Fruit fly (Drosophila melanogaster) whole organism, embryonic: ENCODE measurements around the gene CG4025.

Experiments used
- Antp ChIP-seq: fragments of 200-800 bp; sonication (Bioruptor generic); optimal IDR thresholded peaks from 3 replicates; lab custom pipeline; 2016; ENCODE audit warnings: missing biosample characterization, missing genetic modification characterization
- CG10267 ChIP-seq: fragments of 200-800 bp; sonication (Bioruptor generic); optimal IDR thresholded peaks from 2 replicates; lab custom pipeline; 2018; ENCODE audit warnings: missing biosample characterization, mild to moderate bottlenecking, missing genetic modification characterization, moderate library complexity
- CG11504 ChIP-seq: fragments of 200-800 bp; sonication (Bioruptor generic); optimal IDR thresholded peaks from 3 replicates; lab custom pipeline; 2019; ENCODE audit warnings: missing biosample characterization, mild to moderate bottlenecking, missing genetic modification characterization, moderate library complexity
- CG12236 ChIP-seq: fragments of 200-800 bp; sonication (Bioruptor generic); optimal IDR thresholded peaks from 2 replicates; lab custom pipeline; 2016; ENCODE audit warnings: missing biosample characterization, missing genetic modification characterization
- CG12391 ChIP-seq: fragments of 200-800 bp; sonication (Bioruptor generic); optimal IDR thresholded peaks from 3 replicates; lab custom pipeline; 2018; ENCODE audit warnings: missing biosample characterization, mild to moderate bottlenecking, missing genetic modification characterization, moderate library complexity
- CG13287 ChIP-seq: fragments of 200-800 bp; sonication (Bioruptor generic); IDR thresholded peaks from 2 replicates; pipeline ENCODE4 v1.3.6; 2022; ENCODE audit warnings: missing biosample characterization, missing genetic modification characterization; ENCODE audit not compliant: partially characterized antibody
- CG13424 ChIP-seq: fragments of 200-800 bp; sonication (Bioruptor generic); optimal IDR thresholded peaks from 2 replicates; lab custom pipeline; 2019; ENCODE audit warnings: missing biosample characterization, mild to moderate bottlenecking, missing genetic modification characterization, moderate library complexity
- CG13775 ChIP-seq: fragments of 200-800 bp; sonication (Bioruptor generic); optimal IDR thresholded peaks from 3 replicates; lab custom pipeline; 2017; ENCODE audit warnings: missing biosample characterization, mild to moderate bottlenecking, missing genetic modification characterization
- CG15269 ChIP-seq: fragments of 200-800 bp; sonication (Bioruptor generic); optimal IDR thresholded peaks from 2 replicates; lab custom pipeline; 2018; ENCODE audit warnings: missing biosample characterization, mild to moderate bottlenecking, missing genetic modification characterization, moderate library complexity
- CG1529 ChIP-seq: fragments of 200-800 bp; sonication (Bioruptor generic); optimal IDR thresholded peaks from 3 replicates; lab custom pipeline; 2018; ENCODE audit warnings: missing biosample characterization, missing genetic modification characterization
- CG15514 ChIP-seq: fragments of 200-800 bp; sonication (Bioruptor generic); optimal IDR thresholded peaks from 3 replicates; lab custom pipeline; 2017; ENCODE audit warnings: missing biosample characterization, missing genetic modification characterization, mild to moderate bottlenecking, moderate library complexity, missing genetic modification reagents
- CG17385 ChIP-seq: fragments of 200-800 bp; sonication (Bioruptor generic); optimal IDR thresholded peaks from 3 replicates; lab custom pipeline; 2018; ENCODE audit warnings: missing biosample characterization, mild to moderate bottlenecking, missing genetic modification characterization
- CG18262 ChIP-seq: fragments of 200-800 bp; optimal IDR thresholded peaks from 3 replicates; lab custom pipeline; 2019; ENCODE audit warnings: missing biosample characterization, mild to moderate bottlenecking, missing genetic modification characterization, moderate library complexity
- CG2116 ChIP-seq: fragments of 200-800 bp; sonication (Bioruptor generic); optimal IDR thresholded peaks from 3 replicates; lab custom pipeline; 2018; ENCODE audit warnings: missing biosample characterization, mild to moderate bottlenecking, missing genetic modification characterization
- CG2678 ChIP-seq: fragments of 200-800 bp; sonication (Bioruptor generic); optimal IDR thresholded peaks from 3 replicates; lab custom pipeline; 2019; ENCODE audit warnings: missing biosample characterization, mild to moderate bottlenecking, missing genetic modification characterization, moderate library complexity
- CG30431 ChIP-seq: fragments of 200-800 bp; sonication (Bioruptor generic); optimal IDR thresholded peaks from 2 replicates; lab custom pipeline; 2017; ENCODE audit warnings: missing biosample characterization, missing genetic modification characterization
- CG3838 ChIP-seq: fragments of 200-800 bp; sonication (Bioruptor generic); optimal IDR thresholded peaks from 3 replicates; lab custom pipeline; 2016; ENCODE audit warnings: missing biosample characterization, missing genetic modification characterization
- CG4424 ChIP-seq: fragments of 200-800 bp; sonication (Bioruptor generic); optimal IDR thresholded peaks from 3 replicates; lab custom pipeline; 2016; ENCODE audit warnings: missing biosample characterization, missing genetic modification characterization
- CG5245 ChIP-seq: fragments of 200-800 bp; sonication (Bioruptor generic); optimal IDR thresholded peaks from 3 replicates; lab custom pipeline; 2016; ENCODE audit warnings: missing biosample characterization, missing genetic modification characterization
- CG6791 ChIP-seq: fragments of 200-800 bp; sonication (Bioruptor generic); IDR thresholded peaks from 3 replicates; pipeline ENCODE4 v1.3.6; 2022; ENCODE audit warnings: missing biosample characterization, missing genetic modification characterization; ENCODE audit not compliant: partially characterized antibody
- D19A ChIP-seq: fragments of 200-800 bp; optimal IDR thresholded peaks from 3 replicates; lab custom pipeline; 2019; ENCODE audit warnings: missing biosample characterization, mild to moderate bottlenecking, missing genetic modification characterization, moderate library complexity
- E2f2 ChIP-seq: fragments of 200-800 bp; sonication (Bioruptor generic); IDR thresholded peaks from 2 replicates; pipeline ENCODE4 v1.3.6; 2022; ENCODE audit warnings: missing biosample characterization, missing genetic modification characterization
- Hey ChIP-seq: fragments of 200-800 bp; sonication (Bioruptor generic); optimal IDR thresholded peaks from 3 replicates; lab custom pipeline; 2018; ENCODE audit warnings: missing biosample characterization, mild to moderate bottlenecking, missing genetic modification characterization
- Hr3 ChIP-seq: fragments of 200-800 bp; sonication (Bioruptor generic); optimal IDR thresholded peaks from 3 replicates; lab custom pipeline; 2016; ENCODE audit warnings: missing biosample characterization, missing genetic modification characterization
- Hr78 ChIP-seq, 2 experiments: fragments of 200-800 bp in 1 of 2; fragments of >200 bp in 1 of 2; sonication (Bioruptor generic) in 1 of 2; optimal IDR thresholded peaks; 2 replicates each; lab custom pipeline; 2017 to 2019; ENCODE audit warnings: missing biosample characterization in 2 of 2, missing genetic modification characterization in 2 of 2, mild to moderate bottlenecking in 1 of 2, moderate library complexity in 1 of 2
- Jarid2 ChIP-seq: fragments of 200-800 bp; sonication (Bioruptor generic); optimal IDR thresholded peaks from 3 replicates; lab custom pipeline; 2017; ENCODE audit warnings: mild to moderate bottlenecking, missing biosample characterization, missing genetic modification reagents, missing genetic modification characterization
- Lim3 ChIP-seq: fragments of 200-800 bp; sonication (Bioruptor generic); IDR thresholded peaks from 2 replicates; pipeline ENCODE4 v1.3.6; 2022; ENCODE audit warnings: missing biosample characterization, missing genetic modification characterization
- MBD-R2 ChIP-seq: fragments of 200-800 bp; sonication (Bioruptor generic); IDR thresholded peaks from 2 replicates; pipeline ENCODE4 v1.3.6; 2022; ENCODE audit warnings: missing biosample characterization, missing genetic modification characterization
- Nf-YC ChIP-seq: fragments of 200-800 bp; optimal IDR thresholded peaks from 3 replicates; lab custom pipeline; 2019; ENCODE audit warnings: missing biosample characterization, mild to moderate bottlenecking, missing genetic modification characterization, moderate library complexity
- NfI ChIP-seq: fragments of 200-800 bp; sonication (Bioruptor generic); optimal IDR thresholded peaks from 3 replicates; lab custom pipeline; 2018; ENCODE audit warnings: missing biosample characterization, mild to moderate bottlenecking, missing genetic modification characterization, moderate library complexity
- Sox102F ChIP-seq: fragments of 200-800 bp; sonication (Bioruptor generic); optimal IDR thresholded peaks from 2 replicates; lab custom pipeline; 2018; ENCODE audit warnings: missing biosample characterization, mild to moderate bottlenecking, missing genetic modification characterization, moderate library complexity
- Tbp ChIP-seq: fragments of >200 bp; optimal IDR thresholded peaks from 2 replicates; lab custom pipeline; 2018; ENCODE audit warnings: missing biosample characterization, missing genetic modification characterization
- Usf ChIP-seq: fragments of 200-800 bp; sonication (Bioruptor generic); optimal IDR thresholded peaks from 2 replicates; lab custom pipeline; 2017; ENCODE audit warnings: missing genotype, missing biosample characterization, missing genetic modification characterization
- YL-1 ChIP-seq: fragments of 200-800 bp; sonication (Bioruptor generic); optimal IDR thresholded peaks from 3 replicates; lab custom pipeline; 2017; ENCODE audit warnings: missing biosample characterization, mild to moderate bottlenecking, missing genetic modification characterization
- chinmo ChIP-seq: fragments of 200-800 bp; sonication (Bioruptor generic); IDR thresholded peaks from 4 replicates; pipeline ENCODE4 v1.3.6; 2022; ENCODE audit warnings: missing biosample characterization, missing genetic modification characterization; ENCODE audit not compliant: partially characterized antibody
- dm ChIP-seq: fragments of 200-800 bp; sonication (Bioruptor generic); optimal IDR thresholded peaks from 3 replicates; lab custom pipeline; 2016; ENCODE audit warnings: missing biosample characterization, missing genetic modification characterization
- gcm ChIP-seq: fragments of 200-800 bp; sonication (Bioruptor generic); optimal IDR thresholded peaks from 2 replicates; lab custom pipeline; 2019; ENCODE audit warnings: missing biosample characterization, mild to moderate bottlenecking, missing genetic modification characterization, moderate library complexity
- hbn ChIP-seq: fragments of 200-800 bp; sonication (Bioruptor generic); IDR thresholded peaks from 2 replicates; pipeline ENCODE4 v1.3.6; 2022; ENCODE audit warnings: missing biosample characterization, missing genetic modification characterization; ENCODE audit not compliant: partially characterized antibody
- hth ChIP-seq: fragments of >200 bp; optimal IDR thresholded peaks from 2 replicates; lab custom pipeline; 2017; ENCODE audit warnings: inconsistent platforms
- lov ChIP-seq, 2 experiments: fragments of 200-800 bp in 1 of 2; fragments of >200 bp in 1 of 2; sonication (Bioruptor generic) in 1 of 2; IDR thresholded peaks in 1 of 2; optimal IDR thresholded peaks in 1 of 2; 2 replicates in 1 of 2; 3 replicates in 1 of 2; pipeline versions ENCODE4 v1.3.6 to Lab custom; 2017 to 2022; ENCODE audit warnings: missing biosample characterization in 1 of 2, missing genetic modification characterization in 1 of 2
- nmo ChIP-seq: fragments of 200-800 bp; sonication (Bioruptor generic); optimal IDR thresholded peaks from 2 replicates; lab custom pipeline; 2018; ENCODE audit warnings: missing biosample characterization, mild to moderate bottlenecking, missing genetic modification characterization, moderate library complexity
- phol ChIP-seq: fragments of 200-800 bp; sonication (Bioruptor generic); optimal IDR thresholded peaks from 3 replicates; lab custom pipeline; 2018; ENCODE audit warnings: missing biosample characterization, mild to moderate bottlenecking, missing genetic modification characterization, moderate library complexity
- pita ChIP-seq: fragments of 200-800 bp; sonication (Bioruptor generic); optimal IDR thresholded peaks from 2 replicates; lab custom pipeline; 2017; ENCODE audit warnings: missing biosample characterization, mild to moderate bottlenecking, missing genetic modification characterization
- scrt ChIP-seq: fragments of 200-800 bp; sonication (Bioruptor generic); optimal IDR thresholded peaks from 2 replicates; lab custom pipeline; 2018; ENCODE audit warnings: missing biosample characterization, mild to moderate bottlenecking, missing genetic modification characterization, moderate library complexity
- slp2 ChIP-seq: fragments of 200-800 bp; sonication (Bioruptor generic); optimal IDR thresholded peaks from 2 replicates; lab custom pipeline; 2016; ENCODE audit warnings: missing biosample characterization, missing genetic modification characterization
- tgo ChIP-seq: fragments of 200-800 bp; sonication (Bioruptor generic); IDR thresholded peaks from 3 replicates; pipeline ENCODE4 v1.3.6; 2022; ENCODE audit warnings: missing biosample characterization, missing genetic modification characterization
- vfl ChIP-seq: fragments of 200-800 bp; sonication (Bioruptor generic); optimal IDR thresholded peaks from 2 replicates; lab custom pipeline; 2016; ENCODE audit warnings: missing biosample characterization, missing genetic modification characterization
- wek ChIP-seq: fragments of 200-800 bp; sonication (Bioruptor generic); optimal IDR thresholded peaks from 3 replicates; lab custom pipeline; 2018; ENCODE audit warnings: missing biosample characterization, mild to moderate bottlenecking, missing genetic modification characterization, moderate library complexity
- wor ChIP-seq: fragments of 200-800 bp; sonication (Bioruptor generic); IDR thresholded peaks from 2 replicates; pipeline ENCODE4 v1.3.6; 2022; ENCODE audit warnings: missing biosample characterization, missing genetic modification characterization

The CG4025 gene

dm6 chrX:2073325-2073724 lies 3.4 kb upstream of the CG4025 start, which contains the start of gene CG4199 (continued):
- TF ChIP-seq CG10267 (tag; lab: Kevin White, UChicago) (no peak), Hey (no peak), CG13287 (GFP tag; lab: Robert Waterston, UW) (peak; percentile 53; the same call in 1 of the 2 replicates), CG17385 (GFP tag; lab: Kevin White, UChicago) (no peak), CG30431 (GFP tag; lab: Kevin White, UChicago) (no peak), CG12236 (no peak), hth (no peak), CG5245 (GFP tag; lab: Kevin White, UChicago) (no peak), chinmo (GFP tag; lab: Robert Waterston, UW) (0 out of 4 replicates have a peak, but pooled peaks have one; percentile 29), Sox102F (GFP tag; lab: Kevin White, UChicago) (no peak), CG1529 (GFP tag; lab: Kevin White, UChicago) (no peak), E2f2 (GFP tag; lab: Robert Waterston, UW) (peak; percentile 80), Tbp (GFP tag; lab: Kevin White, UChicago) (no peak), scrt (GFP tag; lab: Kevin White, UChicago) (no peak), Antp (GFP tag; lab: Kevin White, UChicago) (no peak), CG13775 (GFP tag; lab: Kevin White, UChicago) (no peak), gcm (GFP tag; lab: Kevin White, UChicago) (no peak), lov (optimal IDR thresholded peaks at IDR 0.05; lab: Kevin White, UChicago) (no peak), lov (GFP tag; IDR thresholded peaks at IDR 0.05; lab: Robert Waterston, UW) (0 out of 3 replicates have a peak, but pooled peaks have one; percentile 12), Hr3 (GFP tag; lab: Kevin White, UChicago) (no peak), Jarid2 (GFP tag; lab: Kevin White, UChicago) (peak; percentile 18), dm (GFP tag; lab: Kevin White, UChicago) (peak; percentile 3), Usf (no peak), wor (no peak), CG18262 (no peak), CG15269 (tag; lab: Kevin White, UChicago) (no peak), CG3838 (GFP tag; lab: Kevin White, UChicago) (no peak), slp2 (GFP tag; lab: Kevin White, UChicago) (no peak), hbn (no peak; the same call in 1 of the 2 replicates), CG13424 (tag; lab: Kevin White, UChicago) (no peak), CG6791 (GFP tag; lab: Robert Waterston, UW) (peak; percentile 36; the same call in 1 of the 3 replicates), CG2116 (GFP tag; lab: Kevin White, UChicago) (peak; percentile 48), Nf-YC (tag; lab: Kevin White, UChicago) (no peak), NfI (GFP tag; lab: Kevin White, UChicago) (no peak)
- TF ChIP-seq, all 482 proteins: peak for 93

dm6 chrX:2075846-2076377 lies 854 bp upstream of the CG4025 start, which contains the start of gene CG4045:
CG4045 (minus strand) TSS chrX:2075900.
- TF ChIP-seq YL-1 (GFP tag; lab: Kevin White, UChicago) = peak; percentile 0
- peak; percentile 39 for TF ChIP-seq CG2678
- TF ChIP-seq pita (GFP tag; lab: Kevin White, UChicago) = no peak
- no peak for TF ChIP-seq vfl (GFP tag; lab: Kevin White, UChicago)
- no peak for TF ChIP-seq Lim3 (GFP tag; lab: Robert Waterston, UW)
- peak; percentile 19 for TF ChIP-seq CG15514 (GFP tag; lab: Kevin White, UChicago)
- no peak for TF ChIP-seq tgo (GFP tag; lab: Robert Waterston, UW)
- TF ChIP-seq nmo (GFP tag; lab: Kevin White, UChicago) = peak; percentile 16
- peak; percentile 39 for TF ChIP-seq CG11504 (tag; lab: Kevin White, UChicago)
- peak; percentile 15 for TF ChIP-seq CG12391 (tag; lab: Kevin White, UChicago)
- peak; percentile 47; the same call in 1 of the 2 replicates for TF ChIP-seq hbn
- peak; percentile 16 for TF ChIP-seq CG15269 (tag; lab: Kevin White, UChicago)
- peak; percentile 18 for TF ChIP-seq CG4424 (GFP tag; lab: Kevin White, UChicago)
- TF ChIP-seq wek (GFP tag; lab: Kevin White, UChicago) = peak; percentile 83
- TF ChIP-seq phol (tag; lab: Kevin White, UChicago) = peak; percentile 14
- TF ChIP-seq D19A (tag; lab: Kevin White, UChicago) = peak; percentile 3
- TF ChIP-seq Hr78 (GFP tag; optimal IDR thresholded peaks at IDR 0.05; lab: Kevin White, UChicago) = no peak
- peak; percentile 64; the same call in 1 of the 2 replicates for TF ChIP-seq MBD-R2 (GFP tag; lab: Robert Waterston, UW)
